Fruit fly (Drosophila melanogaster) whole organism, wandering third instar larva: Measurements from ENCODE around the gene Ir68b.

Experiments
- Abd-B ChIP-seq: fragments of >200 bp; optimal IDR thresholded peaks from 2 replicates; lab custom pipeline; 2017; ENCODE audit warnings: missing biosample characterization, missing genetic modification characterization
- CG32264 ChIP-seq: fragments of 200-800 bp; sonication (Bioruptor generic); optimal IDR thresholded peaks from 2 replicates; lab custom pipeline; 2016; ENCODE audit warnings: missing biosample characterization, missing genetic modification characterization
- CG9705 ChIP-seq: fragments of 200-800 bp; sonication (Bioruptor generic); optimal IDR thresholded peaks from 2 replicates; lab custom pipeline; 2018; ENCODE audit warnings: missing biosample characterization, mild to moderate bottlenecking, missing genetic modification characterization
- CrebA ChIP-seq: fragments of 200-800 bp; sonication (Bioruptor generic); optimal IDR thresholded peaks from 2 replicates; lab custom pipeline; 2016; ENCODE audit warnings: missing biosample characterization, mild to moderate bottlenecking, missing genetic modification characterization, borderline replicate concordance
- Dfd ChIP-seq: fragments of >200 bp; optimal IDR thresholded peaks from 2 replicates; lab custom pipeline; 2017; ENCODE audit warnings: missing biosample characterization, missing genetic modification characterization
- Dif ChIP-seq: fragments of 200-275, 200-300 bp; sonication (Bioruptor generic); optimal IDR thresholded peaks from 2 replicates; lab custom pipeline; 2018; ENCODE audit warnings: missing biosample characterization, missing genetic modification characterization; ENCODE audit not compliant: partially characterized antibody
- GATAd ChIP-seq: sonication (Bioruptor generic); optimal IDR thresholded peaks from 2 replicates; lab custom pipeline; 2016; ENCODE audit warnings: missing biosample characterization, missing genetic modification characterization
- HLH106 ChIP-seq: fragments of 200-800 bp; optimal IDR thresholded peaks from 3 replicates; lab custom pipeline; 2019; ENCODE audit warnings: missing biosample characterization, mild to moderate bottlenecking, missing genetic modification characterization, moderate library complexity
- Hnf4 ChIP-seq: fragments of 200-800 bp; sonication (Bioruptor generic); optimal IDR thresholded peaks from 2 replicates; lab custom pipeline; 2016; ENCODE audit warnings: missing biosample characterization, mild to moderate bottlenecking, missing genetic modification characterization
- Hr78 ChIP-seq: fragments of >200 bp; optimal IDR thresholded peaks from 2 replicates; lab custom pipeline; 2017; ENCODE audit warnings: missing biosample characterization, missing genetic modification characterization
- Hr83 ChIP-seq: fragments of 200-300 bp; sonication (Bioruptor generic); optimal IDR thresholded peaks from 2 replicates; lab custom pipeline; 2016; ENCODE audit warnings: missing biosample characterization, mild to moderate bottlenecking, missing genetic modification characterization, moderate library complexity; ENCODE audit not compliant: poor library complexity, severe bottlenecking
- Jra ChIP-seq: sonication (Bioruptor generic); optimal IDR thresholded peaks from 2 replicates; lab custom pipeline; 2016; ENCODE audit warnings: missing biosample characterization, missing genetic modification characterization
- Mio ChIP-seq: sonication (Bioruptor generic); optimal IDR thresholded peaks from 2 replicates; lab custom pipeline; 2016; ENCODE audit warnings: missing biosample characterization, missing genetic modification characterization
- Myc ChIP-seq: fragments of >200 bp; optimal IDR thresholded peaks from 2 replicates; lab custom pipeline; 2017
- N ChIP-seq: fragments of >200 bp; optimal IDR thresholded peaks from 2 replicates; lab custom pipeline; 2018; ENCODE audit warnings: missing biosample characterization, missing external identifiers, missing genetic modification characterization
- OdsH ChIP-seq: fragments of 200-800 bp; sonication (Bioruptor generic); optimal IDR thresholded peaks from 2 replicates; lab custom pipeline; 2016; ENCODE audit warnings: missing biosample characterization, mild to moderate bottlenecking, missing genetic modification characterization
- Rel ChIP-seq, 2 experiments: fragments of 200-800 bp; sonication (Bioruptor generic) in 1 of 2; optimal IDR thresholded peaks; 2 replicates in 1 of 2; 3 replicates in 1 of 2; lab custom pipeline; 2016 to 2019; ENCODE audit warnings: mild to moderate bottlenecking in 2 of 2, missing biosample characterization in 2 of 2, missing genetic modification characterization in 2 of 2, moderate library complexity in 1 of 2
- Sp1 ChIP-seq: fragments of 200-800 bp; sonication (Bioruptor generic); optimal IDR thresholded peaks from 3 replicates; lab custom pipeline; 2019; ENCODE audit warnings: missing biosample characterization, mild to moderate bottlenecking, missing genetic modification characterization, moderate library complexity
- Vsx2 ChIP-seq: fragments of 200-300, 225-300 bp; sonication (Bioruptor generic); optimal IDR thresholded peaks from 2 replicates; lab custom pipeline; 2018; ENCODE audit warnings: missing biosample characterization, missing genetic modification characterization; ENCODE audit not compliant: partially characterized antibody
- br ChIP-seq: fragments of 200-800 bp; sonication (Bioruptor generic); optimal IDR thresholded peaks from 2 replicates; lab custom pipeline; 2016; ENCODE audit warnings: missing biosample characterization, missing genetic modification characterization
- brk ChIP-seq: fragments of 200-800 bp; sonication (Bioruptor generic); optimal IDR thresholded peaks from 2 replicates; lab custom pipeline; 2016; ENCODE audit warnings: missing biosample characterization, mild to moderate bottlenecking, missing genetic modification characterization
- dl ChIP-seq, 2 experiments: fragments of 175-275, 200-275 bp in 1 of 2; fragments of 200-275 bp in 1 of 2; sonication (Bioruptor generic); optimal IDR thresholded peaks; lab custom pipeline; 2018; ENCODE audit warnings: mild to moderate bottlenecking in 2 of 2, missing biosample characterization in 2 of 2, missing genetic modification characterization in 2 of 2, moderate library complexity in 2 of 2; ENCODE audit not compliant: partially characterized antibody in 2 of 2, insufficient read depth in 1 of 2
- dmrt93B ChIP-seq: fragments of 200-800 bp; sonication (Bioruptor generic); optimal IDR thresholded peaks from 2 replicates; lab custom pipeline; 2018; ENCODE audit warnings: missing biosample characterization, mild to moderate bottlenecking, missing genetic modification characterization
- dsf ChIP-seq: sonication (Bioruptor generic); optimal IDR thresholded peaks from 2 replicates; lab custom pipeline; 2016; ENCODE audit warnings: missing biosample characterization, missing genetic modification characterization, borderline replicate concordance
- ey ChIP-seq: fragments of 200-800 bp; sonication (Bioruptor generic); optimal IDR thresholded peaks from 2 replicates; lab custom pipeline; 2016; ENCODE audit warnings: missing biosample characterization, missing genetic modification characterization
- foxo ChIP-seq, 2 experiments: fragments of 200-800 bp; sonication (Bioruptor generic); optimal IDR thresholded peaks; 2 replicates in 1 of 2; 3 replicates in 1 of 2; lab custom pipeline; 2016 to 2017; ENCODE audit warnings: missing biosample characterization in 2 of 2, missing genetic modification characterization in 2 of 2
- fru ChIP-seq: fragments of 200-800 bp; sonication (Bioruptor generic); optimal IDR thresholded peaks from 3 replicates; lab custom pipeline; 2016; ENCODE audit warnings: missing biosample characterization, mild to moderate bottlenecking, missing genetic modification characterization
- h ChIP-seq: fragments of 200-800 bp; sonication (Bioruptor generic); optimal IDR thresholded peaks from 3 replicates; lab custom pipeline; 2016; ENCODE audit warnings: missing biosample characterization, mild to moderate bottlenecking, missing genetic modification characterization
- jim ChIP-seq: fragments of 175-275, 200-325 bp; sonication (Bioruptor generic); optimal IDR thresholded peaks from 2 replicates; lab custom pipeline; 2016; ENCODE audit warnings: missing biosample characterization, mild to moderate bottlenecking, missing genetic modification characterization
- lola ChIP-seq: fragments of >200 bp; optimal IDR thresholded peaks from 2 replicates; lab custom pipeline; 2017; ENCODE audit warnings: missing biosample characterization, missing genetic modification characterization
- pan ChIP-seq: fragments of >200 bp; optimal IDR thresholded peaks from 2 replicates; lab custom pipeline; 2017
- psq ChIP-seq: fragments of 200-800 bp; sonication (Bioruptor generic); optimal IDR thresholded peaks from 3 replicates; lab custom pipeline; 2017; ENCODE audit warnings: missing biosample characterization, mild to moderate bottlenecking, missing genetic modification characterization, moderate library complexity
- rgr ChIP-seq: fragments of 200-800 bp; sonication (Bioruptor generic); optimal IDR thresholded peaks from 3 replicates; lab custom pipeline; 2016; ENCODE audit warnings: missing biosample characterization, mild to moderate bottlenecking, missing genetic modification characterization
- sage ChIP-seq: fragments of 200-800 bp; sonication (Bioruptor generic); optimal IDR thresholded peaks from 2 replicates; lab custom pipeline; 2016; ENCODE audit warnings: missing biosample characterization, mild to moderate bottlenecking, missing genetic modification characterization
- sv ChIP-seq: fragments of 200-800 bp; sonication (Bioruptor generic); optimal IDR thresholded peaks from 3 replicates; lab custom pipeline; 2016; ENCODE audit warnings: missing biosample characterization, missing genetic modification characterization
- tai ChIP-seq: sonication (Bioruptor generic); optimal IDR thresholded peaks from 2 replicates; lab custom pipeline; 2016; ENCODE audit warnings: missing biosample characterization, missing genetic modification characterization
- usp ChIP-seq: fragments of >200 bp; optimal IDR thresholded peaks from 2 replicates; lab custom pipeline; 2017; ENCODE audit warnings: missing biosample characterization, missing genetic modification characterization
- woc ChIP-seq: sonication (Bioruptor generic); optimal IDR thresholded peaks from 2 replicates; lab custom pipeline; 2016; ENCODE audit warnings: missing biosample characterization, mild to moderate bottlenecking, missing genetic modification characterization

Ir68b gene

dm6 chr3L:12138113-12138899 is 11.1 kb upstream of the Ir68b start, which contains the start of the genes ND-SGDH and RhoGAP68F:
Gene ND-SGDH, minus strand, starts transcription at chr3L:12138584.
Gene RhoGAP68F, plus strand, starts transcription at chr3L:12138868.
- TF ChIP-seq sv = peak; percentile 61
- TF ChIP-seq OdsH = peak; percentile 69
- peak; percentile 69 for TF ChIP-seq ey
- TF ChIP-seq h = peak; percentile 84
- peak; percentile 55 for TF ChIP-seq GATAd
- TF ChIP-seq woc (GFP tag; lab: Kevin White, UChicago) = peak; percentile 81
- TF ChIP-seq psq (GFP tag; lab: Kevin White, UChicago) = peak; percentile 65
- TF ChIP-seq CG32264 (GFP tag; lab: Kevin White, UChicago) = peak; percentile 32
- no peak for TF ChIP-seq Mio (GFP tag; lab: Kevin White, UChicago)
- TF ChIP-seq Sp1 = peak; percentile 76
- TF ChIP-seq brk (GFP tag; lab: Kevin White, UChicago) = peak; percentile 59
- no peak for TF ChIP-seq usp
- peak; percentile 57 to 86 for TF ChIP-seq foxo (GFP tag; optimal IDR thresholded peaks at IDR 0.05; lab: Kevin White, UChicago)
- TF ChIP-seq Rel (GFP tag; optimal IDR thresholded peaks at IDR 0.05; lab: Kevin White, UChicago) = no peak
- TF ChIP-seq Rel (tag; optimal IDR thresholded peaks at IDR 0.05; lab: Kevin White, UChicago) = peak; percentile 35
- no peak for TF ChIP-seq Dfd (GFP tag; lab: Kevin White, UChicago)
- TF ChIP-seq dl (GFP tag; optimal IDR thresholded peaks at IDR 0.05; lab: Kevin White, UChicago; ENCODE audit: insufficient read depth in 1 of 2, partially characterized antibody in 2 of 2) = no peak
- TF ChIP-seq Hr83 (GFP tag; lab: Kevin White, UChicago) = peak; percentile 62
- no peak for TF ChIP-seq sage (GFP tag; lab: Kevin White, UChicago)
- TF ChIP-seq Hnf4 = peak; percentile 75
- TF ChIP-seq HLH106 = peak; percentile 87
- no peak for TF ChIP-seq Myc (lab: Kevin White, UChicago)
- TF ChIP-seq dsf = peak; percentile 54
- TF ChIP-seq CG9705 (GFP tag; lab: Kevin White, UChicago) = peak; percentile 77
- peak; percentile 84 for TF ChIP-seq tai (GFP tag; lab: Kevin White, UChicago)
- peak; percentile 73 for TF ChIP-seq Jra
- TF ChIP-seq dmrt93B (GFP tag; lab: Kevin White, UChicago) = peak; percentile 80
- peak; percentile 75 for TF ChIP-seq br
- TF ChIP-seq N (GFP tag; lab: Kevin White, UChicago) = no peak
- TF ChIP-seq rgr (GFP tag; lab: Kevin White, UChicago) = peak; percentile 74
- TF ChIP-seq fru (GFP tag; lab: Kevin White, UChicago) = peak; percentile 79

- TF ChIP-seq Abd-B (GFP tag; lab: Kevin White, UChicago) (no peak), Myc (lab: Kevin White, UChicago) (no peak), GATAd (no peak), dl (GFP tag; optimal IDR thresholded peaks at IDR 0.05; lab: Kevin White, UChicago; ENCODE audit: insufficient read depth in 1 of 2, partially characterized antibody in 2 of 2) (no peak), psq (GFP tag; lab: Kevin White, UChicago) (peak; percentile 48), brk (GFP tag; lab: Kevin White, UChicago) (peak; percentile 71), Jra (peak; percentile 79), pan (lab: Kevin White, UChicago) (no peak), dsf (peak; percentile 46), Dif (GFP tag; lab: Kevin White, UChicago) (no peak), fru (GFP tag; lab: Kevin White, UChicago) (peak; percentile 69), CG9705 (GFP tag; lab: Kevin White, UChicago) (peak; percentile 76), OdsH (peak; percentile 65), lola (GFP tag; lab: Kevin White, UChicago) (no peak), CrebA (GFP tag; lab: Kevin White, UChicago) (no peak), Rel (GFP tag; optimal IDR thresholded peaks at IDR 0.05; lab: Kevin White, UChicago) (no peak), Rel (tag; optimal IDR thresholded peaks at IDR 0.05; lab: Kevin White, UChicago) (peak; percentile 43), woc (GFP tag; lab: Kevin White, UChicago) (peak; percentile 76), h (peak; percentile 84), sage (GFP tag; lab: Kevin White, UChicago) (no peak), Vsx2 (GFP tag; lab: Kevin White, UChicago) (no peak), Mio (GFP tag; lab: Kevin White, UChicago) (no peak), HLH106 (peak; percentile 67), dmrt93B (GFP tag; lab: Kevin White, UChicago) (no peak), sv (no peak), tai (GFP tag; lab: Kevin White, UChicago) (no peak), Dfd (GFP tag; lab: Kevin White, UChicago) (no peak), CG32264 (GFP tag; lab: Kevin White, UChicago) (peak; percentile 13), usp (no peak), N (GFP tag; lab: Kevin White, UChicago) (no peak), Hr78 (GFP tag; lab: Kevin White, UChicago) (no peak), jim (no peak), rgr (GFP tag; lab: Kevin White, UChicago) (peak; percentile 74), Sp1 (peak; percentile 46), br (peak; percentile 36), Hnf4 (peak; percentile 81), foxo (GFP tag; optimal IDR thresholded peaks at IDR 0.05; lab: Kevin White, UChicago) (peak in 1 of 2 experiments; percentile 83), Hr83 (GFP tag; lab: Kevin White, UChicago) (no peak), ey (peak; percentile 46)
Measured at dm6 chr3L:12136630-12137029, 9.4 kb upstream of the Ir68b start, which contains the start of the genes CG5645 and Atg12. Gene CG5645, minus strand, starts transcription at chr3L:12136706. Gene Atg12, plus strand, starts transcription at chr3L:12136967.
